4 worm cellular contexts compared by ENCODE assay signal in the genomic region with DNA sequence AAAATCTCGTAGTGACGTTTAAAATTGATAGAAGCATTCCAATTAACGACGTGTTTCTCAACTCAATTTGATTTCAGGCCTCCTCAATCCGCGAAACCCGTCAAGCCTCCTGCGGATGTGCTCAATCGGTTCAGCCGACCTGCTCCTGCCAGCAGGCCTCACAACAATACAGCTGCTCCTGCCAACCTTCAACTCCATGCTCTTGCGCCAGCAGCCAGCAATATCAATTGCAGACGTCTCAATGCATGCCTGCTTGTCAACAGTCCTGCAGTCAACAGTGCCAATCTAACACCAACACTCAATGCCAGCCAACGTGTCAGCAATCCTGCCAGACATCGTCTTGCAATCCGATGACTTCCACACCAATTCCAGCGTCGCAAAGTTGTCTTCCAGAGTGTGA.
A peak's percentile ranks its signal among the peaks of the same experiment; 100 is the strongest.
TF ChIP-seq lines count a peak whose summit lies in the region.

No protein-coding gene starts in this region.

TF ChIP-seq in whole organism, L1 larva, 84 proteins besides CTCF, POLR2A, EP300 and RAD21:
- no peak for TF ChIP-seq lin-15B (tag; optimal IDR thresholded peaks at IDR 0.05; lab: Kevin White, UChicago)
- peak; percentile 44 for TF ChIP-seq nhr-85 (tag; lab: Kevin White, UChicago)

TF ChIP-seq in whole organism, L4 larva, 104 proteins besides CTCF, POLR2A, EP300 and RAD21:
- TF ChIP-seq set-16 (GFP tag; IDR thresholded peaks at IDR 0.05; lab: Robert Waterston, UW) (peak; percentile 50; the same call in 1 of the 2 replicates), mxl-3 (GFP tag; optimal IDR thresholded peaks at IDR 0.05; lab: Kevin White, UChicago) (no peak)

TF ChIP-seq in whole organism, mixed stage, embryonic, 35 proteins besides CTCF, POLR2A, EP300 and RAD21:
- TF ChIP-seq nhr-2 (tag; optimal IDR thresholded peaks at IDR 0.05; lab: Kevin White, UChicago) (no peak), drap-1 (GFP tag; optimal IDR thresholded peaks at IDR 0.05; lab: Kevin White, UChicago) (peak; percentile 4)

TF ChIP-seq in whole organism, young adult, 124 proteins besides CTCF, POLR2A, EP300 and RAD21:
- no peak for TF ChIP-seq aptf-3 (GFP tag; IDR thresholded peaks at IDR 0.05; lab: Robert Waterston, UW)
- TF ChIP-seq zfh-2 (GFP tag; conservative IDR thresholded peaks at IDR 0.05; lab: Robert Waterston, UW) = peak; percentile 62
- TF ChIP-seq hlh-26 (GFP tag; conservative IDR thresholded peaks at IDR 0.05; lab: Robert Waterston, UW) = no peak
- TF ChIP-seq tbp1 (GFP tag; optimal IDR thresholded peaks at IDR 0.05; lab: Kevin White, UChicago) = no peak
